Worm (Caenorhabditis elegans) whole organism, late embryonic: ENCODE data around the gene pptr-2.

ENCODE experiments used
- C08G9.2 ChIP-seq: sonication (generic microtip); optimal IDR thresholded peaks from 2 replicates; lab custom pipeline; 2016; ENCODE audit warnings: mild to moderate bottlenecking, missing genetic modification characterization, moderate library complexity, missing compliant biosample characterization
- F13H6.1 ChIP-seq: sonication (generic microtip); optimal IDR thresholded peaks from 2 replicates; lab custom pipeline; 2016; ENCODE audit warnings: missing genetic modification characterization, missing compliant biosample characterization
- K09A11.1 ChIP-seq: sonication (generic microtip); optimal IDR thresholded peaks from 2 replicates; lab custom pipeline; 2017; ENCODE audit warnings: antibody characterized with exemption, mild to moderate bottlenecking, missing genetic modification characterization, missing compliant biosample characterization; ENCODE audit not compliant: insufficient read depth
- Y22D7AL.16 ChIP-seq: sonication (generic microtip); optimal IDR thresholded peaks from 2 replicates; lab custom pipeline; 2016; ENCODE audit warnings: missing genetic modification characterization, missing compliant biosample characterization
- ahr-1 ChIP-seq: sonication (generic microtip); optimal IDR thresholded peaks from 2 replicates; lab custom pipeline; 2016; ENCODE audit warnings: missing genetic modification characterization, missing compliant biosample characterization
- ceh-14 ChIP-seq: sonication (generic microtip); optimal IDR thresholded peaks from 2 replicates; lab custom pipeline; 2016; ENCODE audit warnings: missing genotype, missing genetic modification characterization, missing compliant biosample characterization
- ceh-18 ChIP-seq: sonication (generic microtip); optimal IDR thresholded peaks from 2 replicates; lab custom pipeline; 2016; ENCODE audit warnings: missing genetic modification characterization, missing compliant biosample characterization
- ceh-2 ChIP-seq: sonication (generic microtip); optimal IDR thresholded peaks from 2 replicates; lab custom pipeline; 2016; ENCODE audit warnings: missing genotype, missing genetic modification characterization, missing compliant biosample characterization
- ceh-22 ChIP-seq: sonication (generic microtip); optimal IDR thresholded peaks from 2 replicates; lab custom pipeline; 2017; ENCODE audit warnings: missing biosample characterization, missing genetic modification characterization
- ceh-24 ChIP-seq: sonication (generic microtip); optimal IDR thresholded peaks from 2 replicates; lab custom pipeline; 2016; ENCODE audit warnings: mild to moderate bottlenecking, missing genetic modification characterization, missing compliant biosample characterization
- ceh-30 ChIP-seq: fragments of 150-350 bp; optimal IDR thresholded peaks from 2 replicates; lab custom pipeline; 2014; ENCODE audit warnings: missing biosample characterization, missing genetic modification characterization
- ceh-31 ChIP-seq: sonication (generic microtip); optimal IDR thresholded peaks from 2 replicates; lab custom pipeline; 2016; ENCODE audit warnings: missing genetic modification characterization, missing compliant biosample characterization
- ceh-34 ChIP-seq: sonication (generic microtip); optimal IDR thresholded peaks from 2 replicates; lab custom pipeline; 2016; ENCODE audit warnings: mild to moderate bottlenecking, missing genetic modification characterization, missing compliant biosample characterization
- ceh-45 ChIP-seq: fragments of 200-800 bp; sonication (Bioruptor generic); IDR thresholded peaks from 2 replicates; pipeline ENCODE4 v1.3.6; 2022; ENCODE audit warnings: missing genetic modification reagents, missing genetic modification characterization, missing compliant biosample characterization
- ceh-6 ChIP-seq: fragments of 200-800 bp; sonication (Bioruptor generic); optimal IDR thresholded peaks from 2 replicates; lab custom pipeline; 2018; ENCODE audit warnings: mild to moderate bottlenecking, missing genetic modification characterization, missing compliant biosample characterization
- ceh-9 ChIP-seq: sonication (generic microtip); optimal IDR thresholded peaks from 2 replicates; lab custom pipeline; 2016; ENCODE audit warnings: mild to moderate bottlenecking, missing genetic modification characterization, inconsistent platforms, missing compliant biosample characterization
- che-1 ChIP-seq: sonication (generic microtip); optimal IDR thresholded peaks from 2 replicates; lab custom pipeline; 2016; ENCODE audit warnings: mild to moderate bottlenecking, missing genetic modification characterization, missing compliant biosample characterization
- dmd-4 ChIP-seq: sonication (generic microtip); optimal IDR thresholded peaks from 2 replicates; lab custom pipeline; 2016; ENCODE audit warnings: borderline replicate concordance, missing genetic modification characterization, missing compliant biosample characterization
- ets-4 ChIP-seq: sonication (generic microtip); optimal IDR thresholded peaks from 2 replicates; lab custom pipeline; 2016; ENCODE audit warnings: missing genetic modification characterization, missing compliant biosample characterization
- fax-1 ChIP-seq: sonication (generic microtip); optimal IDR thresholded peaks from 2 replicates; lab custom pipeline; 2016; ENCODE audit warnings: missing genotype, missing genetic modification characterization, missing compliant biosample characterization
- fkh-6 ChIP-seq: sonication (generic microtip); optimal IDR thresholded peaks from 2 replicates; lab custom pipeline; 2016; ENCODE audit warnings: missing genetic modification characterization, missing compliant biosample characterization
- hlh-13 ChIP-seq: fragments of 200-800 bp; sonication (Bioruptor generic); optimal IDR thresholded peaks from 2 replicates; lab custom pipeline; 2018; ENCODE audit warnings: mild to moderate bottlenecking, missing genetic modification characterization, missing compliant biosample characterization
- hlh-15 ChIP-seq: sonication (generic microtip); optimal IDR thresholded peaks from 2 replicates; lab custom pipeline; 2016; ENCODE audit warnings: missing genetic modification characterization, missing compliant biosample characterization
- hlh-30 ChIP-seq: sonication (generic microtip); optimal IDR thresholded peaks from 2 replicates; lab custom pipeline; 2017; ENCODE audit warnings: antibody characterized with exemption, missing genetic modification characterization, missing compliant biosample characterization; ENCODE audit not compliant: insufficient read depth
- hlh-8 ChIP-seq: sonication (generic microtip); optimal IDR thresholded peaks from 2 replicates; lab custom pipeline; 2016; ENCODE audit warnings: missing genotype, missing genetic modification characterization, missing compliant biosample characterization
- lim-6 ChIP-seq: sonication (generic microtip); optimal IDR thresholded peaks from 2 replicates; lab custom pipeline; 2016; ENCODE audit warnings: missing genetic modification characterization, missing compliant biosample characterization
- mec-3 ChIP-seq: sonication (generic microtip); optimal IDR thresholded peaks from 2 replicates; lab custom pipeline; 2016; ENCODE audit warnings: borderline replicate concordance, missing genetic modification characterization, missing compliant biosample characterization
- nfya-1 ChIP-seq: sonication (generic microtip); optimal IDR thresholded peaks from 2 replicates; lab custom pipeline; 2017; ENCODE audit warnings: missing genetic modification characterization, mild to moderate bottlenecking, missing compliant biosample characterization, antibody characterized with exemption, moderate library complexity
- nhr-11 ChIP-seq: fragments of 150-350 bp; optimal IDR thresholded peaks from 2 replicates; lab custom pipeline; 2014; ENCODE audit warnings: missing biosample characterization, missing genetic modification characterization
- nhr-232 ChIP-seq: sonication (generic microtip); optimal IDR thresholded peaks from 2 replicates; lab custom pipeline; 2016; ENCODE audit warnings: missing genetic modification characterization, missing compliant biosample characterization
- npax-4 ChIP-seq: sonication (generic microtip); optimal IDR thresholded peaks from 2 replicates; lab custom pipeline; 2016; ENCODE audit warnings: missing genetic modification characterization, missing compliant biosample characterization
- pat-9 ChIP-seq: fragments of 200-800 bp; sonication (Bioruptor generic); optimal IDR thresholded peaks from 2 replicates; lab custom pipeline; 2018; ENCODE audit warnings: mild to moderate bottlenecking, missing genetic modification characterization, moderate library complexity, missing compliant biosample characterization
- pax-1 ChIP-seq: fragments of 150-350 bp; optimal IDR thresholded peaks from 2 replicates; lab custom pipeline; 2014; ENCODE audit warnings: missing biosample characterization, missing genetic modification characterization
- pha-2 ChIP-seq: sonication (generic microtip); optimal IDR thresholded peaks from 2 replicates; lab custom pipeline; 2017; ENCODE audit warnings: mild to moderate bottlenecking, missing genetic modification characterization, missing compliant biosample characterization
- pha-4 ChIP-seq: fragments of 150-350 bp; optimal IDR thresholded peaks from 2 replicates; lab custom pipeline; 2018; ENCODE audit warnings: missing biosample characterization, missing genetic modification reagents, missing genetic modification characterization
- ref-2 ChIP-seq: sonication (generic microtip); optimal IDR thresholded peaks from 2 replicates; lab custom pipeline; 2016; ENCODE audit warnings: missing genetic modification characterization, missing compliant biosample characterization
- rnt-1 ChIP-seq: sonication (generic microtip); optimal IDR thresholded peaks from 2 replicates; lab custom pipeline; 2016; ENCODE audit warnings: missing genetic modification characterization, missing compliant biosample characterization
- syd-9 ChIP-seq: sonication (generic microtip); optimal IDR thresholded peaks from 2 replicates; lab custom pipeline; 2016; ENCODE audit warnings: mild to moderate bottlenecking, missing genetic modification characterization, moderate library complexity, missing compliant biosample characterization
- tbx-2 ChIP-seq: sonication (generic microtip); optimal IDR thresholded peaks from 2 replicates; lab custom pipeline; 2016; ENCODE audit warnings: missing genetic modification characterization, missing compliant biosample characterization
- ttx-3 ChIP-seq: sonication (generic microtip); optimal IDR thresholded peaks from 2 replicates; lab custom pipeline; 2016; ENCODE audit warnings: missing genetic modification reagents, missing genetic modification characterization, missing compliant biosample characterization
- unc-3 ChIP-seq, 2 experiments: fragments of 200-800 bp in 1 of 2; sonication (Bioruptor generic) in 1 of 2; sonication (generic microtip) in 1 of 2; conservative IDR thresholded peaks in 1 of 2; optimal IDR thresholded peaks in 1 of 2; 2 replicates each; pipeline versions ENCODE4 v1.3.6 to Lab custom; 2016 to 2022; ENCODE audit warnings: missing compliant biosample characterization in 2 of 2, missing genetic modification characterization in 2 of 2, missing genetic modification reagents in 1 of 2
- unc-42 ChIP-seq: sonication (generic microtip); optimal IDR thresholded peaks from 2 replicates; lab custom pipeline; 2016; ENCODE audit warnings: missing genotype, missing genetic modification characterization, missing compliant biosample characterization
- unc-55 ChIP-seq: sonication (generic microtip); optimal IDR thresholded peaks from 2 replicates; lab custom pipeline; 2017; ENCODE audit warnings: missing biosample characterization, missing genetic modification reagents, missing genetic modification characterization
- unc-86 ChIP-seq: sonication (generic microtip); optimal IDR thresholded peaks from 2 replicates; lab custom pipeline; 2016; ENCODE audit warnings: missing genetic modification characterization, missing compliant biosample characterization

pptr-2 gene

DNA sequence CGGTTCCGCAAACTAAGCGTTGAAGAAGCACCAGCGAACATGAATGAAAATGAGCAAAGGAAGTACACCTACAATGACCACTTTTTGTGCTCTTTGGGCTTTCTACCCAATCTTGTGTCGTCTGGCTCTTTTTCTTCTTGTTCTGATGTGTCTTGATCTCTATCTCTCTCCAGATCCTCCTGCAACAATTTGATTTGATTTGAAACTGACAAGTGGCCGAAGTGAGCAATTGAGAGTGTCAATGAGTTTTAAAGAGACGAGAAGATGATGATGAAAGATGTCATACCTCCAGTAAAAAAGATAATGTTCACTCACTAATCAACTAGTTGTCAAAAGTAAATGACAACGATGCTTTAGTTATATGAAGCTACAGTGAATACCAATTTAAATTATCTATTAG is at the start of gene pptr-2:
TSS of gene pptr-2 (minus strand) at position 184 of the 400 bp plus-strand sequence.
- peak; percentile 32 for TF ChIP-seq rnt-1 (tag; lab: Kevin White, UChicago)
- TF ChIP-seq unc-55 (GFP tag; lab: Kevin White, UChicago) = peak; percentile 92
- TF ChIP-seq K09A11.1 = no peak

DNA sequence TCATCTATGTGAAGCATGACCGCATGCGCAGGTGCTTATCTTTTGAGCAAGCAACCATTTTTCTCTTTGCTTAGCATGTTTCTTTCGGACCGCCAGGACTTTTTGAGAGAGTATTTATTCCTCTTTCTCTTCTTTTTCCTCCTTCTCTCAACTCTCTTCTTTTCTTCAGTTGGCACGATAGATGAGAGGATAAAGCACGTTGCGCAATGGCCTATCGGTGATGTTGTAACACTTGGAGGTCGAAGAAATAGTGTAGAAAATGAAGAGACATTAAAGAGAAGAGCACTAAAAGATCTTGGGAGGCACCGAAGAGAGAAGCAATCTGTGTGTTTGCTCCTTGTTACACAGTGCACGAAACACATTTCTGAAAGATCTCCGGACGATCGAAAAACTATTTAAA is 49.0 kb upstream of the pptr-2 start:
- TF ChIP-seq Y22D7AL.16 (no peak), ahr-1 (tag; lab: Kevin White, UChicago) (no peak), syd-9 (tag; lab: Kevin White, UChicago) (no peak), lim-6 (no peak), fkh-6 (no peak), ceh-30 (no peak), ceh-31 (peak; percentile 53), nfya-1 (tag; lab: Kevin White, UChicago) (peak; percentile 74), che-1 (no peak), nhr-232 (tag; lab: Kevin White, UChicago) (no peak), pax-1 (tag; lab: Kevin White, UChicago) (peak; percentile 96), ceh-22 (tag; lab: Kevin White, UChicago) (peak; percentile 62), ceh-24 (tag; lab: Kevin White, UChicago) (no peak), hlh-13 (GFP tag; lab: Kevin White, UChicago) (no peak), rnt-1 (tag; lab: Kevin White, UChicago) (peak; percentile 72), ceh-2 (peak; percentile 27), ttx-3 (tag; lab: Kevin White, UChicago) (no peak), hlh-8 (no peak), ets-4 (tag; lab: Kevin White, UChicago) (peak; percentile 1), mec-3 (no peak), fax-1 (tag; lab: Kevin White, UChicago) (no peak), pat-9 (tag; lab: Kevin White, UChicago) (peak; percentile 76), pha-2 (tag; lab: Kevin White, UChicago) (peak; percentile 55), C08G9.2 (tag; lab: Kevin White, UChicago) (no peak), ceh-18 (tag; lab: Kevin White, UChicago) (peak; percentile 88), unc-3 (GFP tag; conservative IDR thresholded peaks at IDR 0.05; lab: Robert Waterston, UW) (no peak), unc-3 (tag; optimal IDR thresholded peaks at IDR 0.05; lab: Kevin White, UChicago) (no peak), hlh-15 (no peak), ceh-14 (tag; lab: Kevin White, UChicago) (no peak), ceh-45 (GFP tag; lab: Robert Waterston, UW) (no peak), ceh-9 (tag; lab: Kevin White, UChicago) (no peak), hlh-30 (no peak), npax-4 (no peak), unc-55 (GFP tag; lab: Kevin White, UChicago) (peak; percentile 79), pha-4 (tag; lab: Kevin White, UChicago) (no peak), unc-86 (tag; lab: Kevin White, UChicago) (no peak), tbx-2 (peak; percentile 65), nhr-11 (tag; lab: Kevin White, UChicago) (no peak), unc-42 (tag; lab: Kevin White, UChicago) (no peak), K09A11.1 (no peak), F13H6.1 (tag; lab: Kevin White, UChicago) (peak; percentile 16), ref-2 (peak; percentile 3), ceh-6 (GFP tag; lab: Kevin White, UChicago) (no peak), ceh-34 (tag; lab: Kevin White, UChicago) (no peak), dmd-4 (tag; lab: Kevin White, UChicago) (peak; percentile 48)
